Worm (Caenorhabditis elegans) whole organism, late embryonic: ENCODE results near the gene ldh-1.

ENCODE experiments used
- C08G9.2 ChIP-seq: sonication (generic microtip); optimal IDR thresholded peaks from 2 replicates; lab custom pipeline; 2016; ENCODE audit warnings: mild to moderate bottlenecking, missing genetic modification characterization, moderate library complexity, missing compliant biosample characterization
- K09A11.1 ChIP-seq: sonication (generic microtip); optimal IDR thresholded peaks from 2 replicates; lab custom pipeline; 2017; ENCODE audit warnings: antibody characterized with exemption, mild to moderate bottlenecking, missing genetic modification characterization, missing compliant biosample characterization; ENCODE audit not compliant: insufficient read depth
- T23F11.4 ChIP-seq: fragments of 200-800 bp; sonication (Bioruptor generic); optimal IDR thresholded peaks from 2 replicates; lab custom pipeline; 2018; ENCODE audit warnings: mild to moderate bottlenecking, missing genetic modification characterization, missing compliant biosample characterization
- ahr-1 ChIP-seq: sonication (generic microtip); optimal IDR thresholded peaks from 2 replicates; lab custom pipeline; 2016; ENCODE audit warnings: missing genetic modification characterization, missing compliant biosample characterization
- ama-1 ChIP-seq: fragments of 150-350 bp; optimal IDR thresholded peaks from 2 replicates; lab custom pipeline; 2014
- ceh-18 ChIP-seq: sonication (generic microtip); optimal IDR thresholded peaks from 2 replicates; lab custom pipeline; 2016; ENCODE audit warnings: missing genetic modification characterization, missing compliant biosample characterization
- ceh-19 ChIP-seq: fragments of 200-800 bp; sonication (Bioruptor generic); optimal IDR thresholded peaks from 2 replicates; lab custom pipeline; 2018; ENCODE audit warnings: mild to moderate bottlenecking, missing genetic modification characterization, missing compliant biosample characterization
- ceh-2 ChIP-seq: sonication (generic microtip); optimal IDR thresholded peaks from 2 replicates; lab custom pipeline; 2016; ENCODE audit warnings: missing genotype, missing genetic modification characterization, missing compliant biosample characterization
- ceh-24 ChIP-seq: sonication (generic microtip); optimal IDR thresholded peaks from 2 replicates; lab custom pipeline; 2016; ENCODE audit warnings: mild to moderate bottlenecking, missing genetic modification characterization, missing compliant biosample characterization
- ceh-30 ChIP-seq: fragments of 150-350 bp; optimal IDR thresholded peaks from 2 replicates; lab custom pipeline; 2014; ENCODE audit warnings: missing biosample characterization, missing genetic modification characterization
- ceh-31 ChIP-seq: sonication (generic microtip); optimal IDR thresholded peaks from 2 replicates; lab custom pipeline; 2016; ENCODE audit warnings: missing genetic modification characterization, missing compliant biosample characterization
- ceh-34 ChIP-seq: sonication (generic microtip); optimal IDR thresholded peaks from 2 replicates; lab custom pipeline; 2016; ENCODE audit warnings: mild to moderate bottlenecking, missing genetic modification characterization, missing compliant biosample characterization
- ceh-48 ChIP-seq: sonication (generic microtip); optimal IDR thresholded peaks from 2 replicates; lab custom pipeline; 2016; ENCODE audit warnings: missing genetic modification characterization, inconsistent platforms, missing compliant biosample characterization
- ceh-9 ChIP-seq: sonication (generic microtip); optimal IDR thresholded peaks from 2 replicates; lab custom pipeline; 2016; ENCODE audit warnings: mild to moderate bottlenecking, missing genetic modification characterization, inconsistent platforms, missing compliant biosample characterization
- che-1 ChIP-seq: sonication (generic microtip); optimal IDR thresholded peaks from 2 replicates; lab custom pipeline; 2016; ENCODE audit warnings: mild to moderate bottlenecking, missing genetic modification characterization, missing compliant biosample characterization
- dmd-4 ChIP-seq: sonication (generic microtip); optimal IDR thresholded peaks from 2 replicates; lab custom pipeline; 2016; ENCODE audit warnings: borderline replicate concordance, missing genetic modification characterization, missing compliant biosample characterization
- dve-1 ChIP-seq: sonication (generic microtip); optimal IDR thresholded peaks from 2 replicates; lab custom pipeline; 2017; ENCODE audit warnings: antibody characterized with exemption, mild to moderate bottlenecking, missing genetic modification characterization, missing compliant biosample characterization
- elt-2 ChIP-seq: sonication (generic microtip); optimal IDR thresholded peaks from 2 replicates; lab custom pipeline; 2016; ENCODE audit warnings: missing genetic modification reagents, missing genetic modification characterization, missing compliant biosample characterization
- ets-4 ChIP-seq: sonication (generic microtip); optimal IDR thresholded peaks from 2 replicates; lab custom pipeline; 2016; ENCODE audit warnings: missing genetic modification characterization, missing compliant biosample characterization
- fax-1 ChIP-seq: sonication (generic microtip); optimal IDR thresholded peaks from 2 replicates; lab custom pipeline; 2016; ENCODE audit warnings: missing genotype, missing genetic modification characterization, missing compliant biosample characterization
- gmeb-2 ChIP-seq: sonication (generic microtip); optimal IDR thresholded peaks from 2 replicates; lab custom pipeline; 2016; ENCODE audit warnings: missing genetic modification characterization, inconsistent platforms, missing compliant biosample characterization
- hlh-13 ChIP-seq: fragments of 200-800 bp; sonication (Bioruptor generic); optimal IDR thresholded peaks from 2 replicates; lab custom pipeline; 2018; ENCODE audit warnings: mild to moderate bottlenecking, missing genetic modification characterization, missing compliant biosample characterization
- hlh-30 ChIP-seq: sonication (generic microtip); optimal IDR thresholded peaks from 2 replicates; lab custom pipeline; 2017; ENCODE audit warnings: antibody characterized with exemption, missing genetic modification characterization, missing compliant biosample characterization; ENCODE audit not compliant: insufficient read depth
- hlh-6 ChIP-seq: sonication (generic microtip); optimal IDR thresholded peaks from 2 replicates; lab custom pipeline; 2016; ENCODE audit warnings: missing genotype, missing genetic modification characterization, missing compliant biosample characterization
- hlh-8 ChIP-seq: sonication (generic microtip); optimal IDR thresholded peaks from 2 replicates; lab custom pipeline; 2016; ENCODE audit warnings: missing genotype, missing genetic modification characterization, missing compliant biosample characterization
- lim-6 ChIP-seq: sonication (generic microtip); optimal IDR thresholded peaks from 2 replicates; lab custom pipeline; 2016; ENCODE audit warnings: missing genetic modification characterization, missing compliant biosample characterization
- nfya-1 ChIP-seq: sonication (generic microtip); optimal IDR thresholded peaks from 2 replicates; lab custom pipeline; 2017; ENCODE audit warnings: missing genetic modification characterization, mild to moderate bottlenecking, missing compliant biosample characterization, antibody characterized with exemption, moderate library complexity
- nhr-232 ChIP-seq: sonication (generic microtip); optimal IDR thresholded peaks from 2 replicates; lab custom pipeline; 2016; ENCODE audit warnings: missing genetic modification characterization, missing compliant biosample characterization
- odd-2 ChIP-seq: sonication (generic microtip); optimal IDR thresholded peaks from 2 replicates; lab custom pipeline; 2017; ENCODE audit warnings: antibody characterized with exemption, mild to moderate bottlenecking, missing genetic modification characterization, missing compliant biosample characterization
- pag-3 ChIP-seq: sonication (generic microtip); optimal IDR thresholded peaks from 2 replicates; lab custom pipeline; 2016; ENCODE audit warnings: missing compliant biosample characterization, missing genetic modification characterization, borderline replicate concordance
- pax-1 ChIP-seq: fragments of 150-350 bp; optimal IDR thresholded peaks from 2 replicates; lab custom pipeline; 2014; ENCODE audit warnings: missing biosample characterization, missing genetic modification characterization
- pha-2 ChIP-seq: sonication (generic microtip); optimal IDR thresholded peaks from 2 replicates; lab custom pipeline; 2017; ENCODE audit warnings: mild to moderate bottlenecking, missing genetic modification characterization, missing compliant biosample characterization
- pha-4 ChIP-seq: fragments of 150-350 bp; optimal IDR thresholded peaks from 2 replicates; lab custom pipeline; 2018; ENCODE audit warnings: missing biosample characterization, missing genetic modification reagents, missing genetic modification characterization
- pqm-1 ChIP-seq: sonication (generic microtip); optimal IDR thresholded peaks from 2 replicates; lab custom pipeline; 2016; ENCODE audit warnings: missing genetic modification characterization, missing compliant biosample characterization
- pros-1 ChIP-seq: fragments of 150-350 bp; optimal IDR thresholded peaks from 2 replicates; lab custom pipeline; 2014; ENCODE audit warnings: missing biosample characterization, missing genetic modification reagents, missing genetic modification characterization
- ref-2 ChIP-seq: sonication (generic microtip); optimal IDR thresholded peaks from 2 replicates; lab custom pipeline; 2016; ENCODE audit warnings: missing genetic modification characterization, missing compliant biosample characterization
- rnt-1 ChIP-seq: sonication (generic microtip); optimal IDR thresholded peaks from 2 replicates; lab custom pipeline; 2016; ENCODE audit warnings: missing genetic modification characterization, missing compliant biosample characterization
- sdc-2 ChIP-seq: sonication (generic microtip); optimal IDR thresholded peaks from 2 replicates; lab custom pipeline; 2016; ENCODE audit warnings: missing genotype, missing genetic modification characterization, missing compliant biosample characterization
- sox-4 ChIP-seq: sonication (generic microtip); optimal IDR thresholded peaks from 2 replicates; lab custom pipeline; 2017; ENCODE audit warnings: mild to moderate bottlenecking, missing genetic modification characterization, inconsistent platforms, missing compliant biosample characterization
- tbx-7 ChIP-seq: sonication (generic microtip); optimal IDR thresholded peaks from 2 replicates; lab custom pipeline; 2016; ENCODE audit warnings: missing genotype, missing genetic modification characterization, missing compliant biosample characterization
- unc-3 ChIP-seq, 2 experiments: fragments of 200-800 bp in 1 of 2; sonication (Bioruptor generic) in 1 of 2; sonication (generic microtip) in 1 of 2; conservative IDR thresholded peaks in 1 of 2; optimal IDR thresholded peaks in 1 of 2; 2 replicates each; pipeline versions ENCODE4 v1.3.6 to Lab custom; 2016 to 2022; ENCODE audit warnings: missing compliant biosample characterization in 2 of 2, missing genetic modification characterization in 2 of 2, missing genetic modification reagents in 1 of 2
- unc-42 ChIP-seq: sonication (generic microtip); optimal IDR thresholded peaks from 2 replicates; lab custom pipeline; 2016; ENCODE audit warnings: missing genotype, missing genetic modification characterization, missing compliant biosample characterization
- unc-55 ChIP-seq: sonication (generic microtip); optimal IDR thresholded peaks from 2 replicates; lab custom pipeline; 2017; ENCODE audit warnings: missing biosample characterization, missing genetic modification reagents, missing genetic modification characterization
- zip-5 ChIP-seq: sonication (generic microtip); optimal IDR thresholded peaks from 2 replicates; lab custom pipeline; 2016; ENCODE audit warnings: missing genetic modification characterization, missing compliant biosample characterization
- ztf-16 ChIP-seq: sonication (generic microtip); optimal IDR thresholded peaks from 2 replicates; lab custom pipeline; 2017; ENCODE audit warnings: missing genetic modification characterization, missing compliant biosample characterization

Gene ldh-1

DNA sequence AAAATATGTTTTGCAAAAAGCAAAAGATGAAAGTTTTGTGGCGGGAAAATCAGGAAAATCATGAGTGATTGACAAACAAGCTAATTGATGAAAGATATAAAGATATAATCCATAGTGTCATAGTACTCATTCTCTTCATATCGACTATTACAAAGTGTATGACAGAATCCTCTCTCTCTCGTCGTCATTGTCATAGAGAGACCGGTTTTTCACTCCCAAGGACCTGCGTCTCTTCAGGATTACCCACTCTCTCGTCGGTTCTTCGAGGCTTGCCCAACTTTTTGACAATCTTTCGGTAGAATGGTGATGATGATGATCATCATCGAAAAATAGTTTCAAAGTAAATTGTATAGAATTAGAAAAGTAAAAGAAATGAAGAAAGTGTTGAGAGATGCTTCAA is 13.3 kb downstream of the ldh-1 start:
- TF ChIP-seq rnt-1 (tag; lab: Kevin White, UChicago), result no peak
- TF ChIP-seq unc-55 (GFP tag; lab: Kevin White, UChicago), result peak; percentile 68
- no peak for TF ChIP-seq unc-3 (GFP tag; conservative IDR thresholded peaks at IDR 0.05; lab: Robert Waterston, UW)
- TF ChIP-seq unc-3 (tag; optimal IDR thresholded peaks at IDR 0.05; lab: Kevin White, UChicago), result no peak

DNA sequence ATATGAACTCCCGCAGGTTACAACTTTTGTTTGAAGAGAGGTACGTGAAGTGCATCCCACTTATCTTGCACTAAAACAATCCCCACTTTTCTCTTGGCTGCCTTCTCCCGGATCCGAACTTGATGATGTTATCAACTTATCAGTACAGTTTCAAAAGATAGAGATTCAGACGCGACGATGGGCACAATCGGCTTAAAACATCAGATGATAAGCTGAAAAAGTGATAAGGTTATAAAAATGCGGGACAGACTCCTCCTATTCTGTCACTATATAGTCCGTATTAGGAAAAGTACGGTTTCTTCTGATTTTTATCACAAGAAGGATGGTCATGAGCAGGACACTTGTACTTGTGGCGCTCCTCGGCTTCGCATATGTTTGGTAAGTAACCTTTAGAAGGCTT is 15.2 kb downstream of the ldh-1 start, which contains the start of gene ctsa-1.2:
Gene ctsa-1.2, plus strand, starts transcription at position 160 of the 400 bp plus-strand sequence.
- TF ChIP-seq elt-2 (tag; lab: Kevin White, UChicago) (peak; percentile 74), che-1 (tag; lab: Kevin White, UChicago) (no peak)
- TF ChIP-seq, all 69 proteins: peak for 1

- TF ChIP-seq dmd-4 (no peak), ets-4 (tag; lab: Kevin White, UChicago) (no peak), ceh-34 (tag; lab: Kevin White, UChicago) (no peak), hlh-30 (no peak)
Measured at ce11 chrII:11742320-11742719, 18.3 kb downstream of the ldh-1 start.

- TF ChIP-seq ceh-19 (GFP tag; lab: Kevin White, UChicago) (peak; percentile 74), dve-1 (tag; lab: Kevin White, UChicago) (peak; percentile 11), ceh-18 (tag; lab: Kevin White, UChicago) (peak; percentile 91), pag-3 (tag; lab: Kevin White, UChicago) (no peak), tbx-7 (no peak), ceh-31 (tag; lab: Kevin White, UChicago) (peak; percentile 89), ceh-34 (tag; lab: Kevin White, UChicago) (peak; percentile 71), odd-2 (no peak), hlh-13 (GFP tag; lab: Kevin White, UChicago) (no peak), gmeb-2 (tag; lab: Kevin White, UChicago) (peak; percentile 26), hlh-8 (peak; percentile 5), elt-2 (tag; lab: Kevin White, UChicago) (no peak), hlh-6 (tag; lab: Kevin White, UChicago) (peak; percentile 68), ref-2 (tag; lab: Kevin White, UChicago) (peak; percentile 38), pha-4 (tag; lab: Kevin White, UChicago) (no peak), C08G9.2 (tag; lab: Kevin White, UChicago) (peak; percentile 66), fax-1 (peak; percentile 18), nhr-232 (no peak), pqm-1 (no peak), lim-6 (tag; lab: Kevin White, UChicago) (peak; percentile 30), sdc-2 (tag; lab: Kevin White, UChicago) (peak; percentile 70), sox-4 (no peak), ztf-16 (tag; lab: Kevin White, UChicago) (no peak), T23F11.4 (GFP tag; lab: Kevin White, UChicago) (no peak), K09A11.1 (tag; lab: Kevin White, UChicago) (no peak), ceh-48 (tag; lab: Kevin White, UChicago) (peak; percentile 93), pha-2 (no peak), ceh-2 (tag; lab: Kevin White, UChicago) (peak; percentile 16), ceh-30 (no peak), pros-1 (tag; lab: Kevin White, UChicago) (peak; percentile 2), dmd-4 (peak; percentile 48), ceh-24 (no peak), ama-1 (peak; percentile 26), zip-5 (no peak), che-1 (tag; lab: Kevin White, UChicago) (peak; percentile 20), ceh-9 (tag; lab: Kevin White, UChicago) (no peak), unc-3 (GFP tag; conservative IDR thresholded peaks at IDR 0.05; lab: Robert Waterston, UW) (no peak), unc-3 (tag; optimal IDR thresholded peaks at IDR 0.05; lab: Kevin White, UChicago) (peak; percentile 56), nfya-1 (tag; lab: Kevin White, UChicago) (peak; percentile 94), unc-42 (tag; lab: Kevin White, UChicago) (peak; percentile 83), pax-1 (tag; lab: Kevin White, UChicago) (no peak), ahr-1 (peak; percentile 35)
Measured at ce11 chrII:11746782-11747288, 22.8 kb downstream of the ldh-1 start.
